Worm (Caenorhabditis elegans) whole organism, L1 larva: Measurements from ENCODE around the gene cyp-42A1.

Source experiments
- blmp-1 ChIP-seq: fragments of 150-350 bp; optimal IDR thresholded peaks from 2 replicates; lab custom pipeline; 2014; ENCODE audit warnings: missing biosample characterization, missing genetic modification characterization
- nhr-11 ChIP-seq: fragments of 150-350 bp; optimal IDR thresholded peaks from 2 replicates; lab custom pipeline; 2014; ENCODE audit warnings: missing biosample characterization, missing genetic modification characterization

ce11 chrV:18917396-18917795 lies 5.6 kb downstream of the cyp-42A1 start:
- no peak for TF ChIP-seq blmp-1 (tag; lab: Kevin White, UChicago)
- no peak for TF ChIP-seq nhr-11
